Fruit fly (Drosophila melanogaster) whole organism, wandering third instar larva: Measurements from ENCODE around the gene CG7326.

Experiments used
- Abd-B ChIP-seq: fragments of >200 bp; optimal IDR thresholded peaks from 2 replicates; lab custom pipeline; 2017; ENCODE audit warnings: missing biosample characterization, missing genetic modification characterization
- CG32264 ChIP-seq: fragments of 200-800 bp; sonication (Bioruptor generic); optimal IDR thresholded peaks from 2 replicates; lab custom pipeline; 2016; ENCODE audit warnings: missing biosample characterization, missing genetic modification characterization
- CG9705 ChIP-seq: fragments of 200-800 bp; sonication (Bioruptor generic); optimal IDR thresholded peaks from 2 replicates; lab custom pipeline; 2018; ENCODE audit warnings: missing biosample characterization, mild to moderate bottlenecking, missing genetic modification characterization
- CrebA ChIP-seq: fragments of 200-800 bp; sonication (Bioruptor generic); optimal IDR thresholded peaks from 2 replicates; lab custom pipeline; 2016; ENCODE audit warnings: missing biosample characterization, mild to moderate bottlenecking, missing genetic modification characterization, borderline replicate concordance
- Dfd ChIP-seq: fragments of >200 bp; optimal IDR thresholded peaks from 2 replicates; lab custom pipeline; 2017; ENCODE audit warnings: missing biosample characterization, missing genetic modification characterization
- Dif ChIP-seq: fragments of 200-275, 200-300 bp; sonication (Bioruptor generic); optimal IDR thresholded peaks from 2 replicates; lab custom pipeline; 2018; ENCODE audit warnings: missing biosample characterization, missing genetic modification characterization; ENCODE audit not compliant: partially characterized antibody
- GATAd ChIP-seq: sonication (Bioruptor generic); optimal IDR thresholded peaks from 2 replicates; lab custom pipeline; 2016; ENCODE audit warnings: missing biosample characterization, missing genetic modification characterization
- HLH106 ChIP-seq: fragments of 200-800 bp; optimal IDR thresholded peaks from 3 replicates; lab custom pipeline; 2019; ENCODE audit warnings: missing biosample characterization, mild to moderate bottlenecking, missing genetic modification characterization, moderate library complexity
- Hnf4 ChIP-seq: fragments of 200-800 bp; sonication (Bioruptor generic); optimal IDR thresholded peaks from 2 replicates; lab custom pipeline; 2016; ENCODE audit warnings: missing biosample characterization, mild to moderate bottlenecking, missing genetic modification characterization
- Hr78 ChIP-seq: fragments of >200 bp; optimal IDR thresholded peaks from 2 replicates; lab custom pipeline; 2017; ENCODE audit warnings: missing biosample characterization, missing genetic modification characterization
- Hr83 ChIP-seq: fragments of 200-300 bp; sonication (Bioruptor generic); optimal IDR thresholded peaks from 2 replicates; lab custom pipeline; 2016; ENCODE audit warnings: missing biosample characterization, mild to moderate bottlenecking, missing genetic modification characterization, moderate library complexity; ENCODE audit not compliant: poor library complexity, severe bottlenecking
- Jra ChIP-seq: sonication (Bioruptor generic); optimal IDR thresholded peaks from 2 replicates; lab custom pipeline; 2016; ENCODE audit warnings: missing biosample characterization, missing genetic modification characterization
- Mio ChIP-seq: sonication (Bioruptor generic); optimal IDR thresholded peaks from 2 replicates; lab custom pipeline; 2016; ENCODE audit warnings: missing biosample characterization, missing genetic modification characterization
- Myc ChIP-seq: fragments of >200 bp; optimal IDR thresholded peaks from 2 replicates; lab custom pipeline; 2017
- N ChIP-seq: fragments of >200 bp; optimal IDR thresholded peaks from 2 replicates; lab custom pipeline; 2018; ENCODE audit warnings: missing biosample characterization, missing external identifiers, missing genetic modification characterization
- OdsH ChIP-seq: fragments of 200-800 bp; sonication (Bioruptor generic); optimal IDR thresholded peaks from 2 replicates; lab custom pipeline; 2016; ENCODE audit warnings: missing biosample characterization, mild to moderate bottlenecking, missing genetic modification characterization
- Rel ChIP-seq, 2 experiments: fragments of 200-800 bp; sonication (Bioruptor generic) in 1 of 2; optimal IDR thresholded peaks; 2 replicates in 1 of 2; 3 replicates in 1 of 2; lab custom pipeline; 2016 to 2019; ENCODE audit warnings: mild to moderate bottlenecking in 2 of 2, missing biosample characterization in 2 of 2, missing genetic modification characterization in 2 of 2, moderate library complexity in 1 of 2
- Sp1 ChIP-seq: fragments of 200-800 bp; sonication (Bioruptor generic); optimal IDR thresholded peaks from 3 replicates; lab custom pipeline; 2019; ENCODE audit warnings: missing biosample characterization, mild to moderate bottlenecking, missing genetic modification characterization, moderate library complexity
- Vsx2 ChIP-seq: fragments of 200-300, 225-300 bp; sonication (Bioruptor generic); optimal IDR thresholded peaks from 2 replicates; lab custom pipeline; 2018; ENCODE audit warnings: missing biosample characterization, missing genetic modification characterization; ENCODE audit not compliant: partially characterized antibody
- br ChIP-seq: fragments of 200-800 bp; sonication (Bioruptor generic); optimal IDR thresholded peaks from 2 replicates; lab custom pipeline; 2016; ENCODE audit warnings: missing biosample characterization, missing genetic modification characterization
- brk ChIP-seq: fragments of 200-800 bp; sonication (Bioruptor generic); optimal IDR thresholded peaks from 2 replicates; lab custom pipeline; 2016; ENCODE audit warnings: missing biosample characterization, mild to moderate bottlenecking, missing genetic modification characterization
- dl ChIP-seq, 2 experiments: fragments of 175-275, 200-275 bp in 1 of 2; fragments of 200-275 bp in 1 of 2; sonication (Bioruptor generic); optimal IDR thresholded peaks; lab custom pipeline; 2018; ENCODE audit warnings: mild to moderate bottlenecking in 2 of 2, missing biosample characterization in 2 of 2, missing genetic modification characterization in 2 of 2, moderate library complexity in 2 of 2; ENCODE audit not compliant: partially characterized antibody in 2 of 2, insufficient read depth in 1 of 2
- dmrt93B ChIP-seq: fragments of 200-800 bp; sonication (Bioruptor generic); optimal IDR thresholded peaks from 2 replicates; lab custom pipeline; 2018; ENCODE audit warnings: missing biosample characterization, mild to moderate bottlenecking, missing genetic modification characterization
- dsf ChIP-seq: sonication (Bioruptor generic); optimal IDR thresholded peaks from 2 replicates; lab custom pipeline; 2016; ENCODE audit warnings: missing biosample characterization, missing genetic modification characterization, borderline replicate concordance
- ey ChIP-seq: fragments of 200-800 bp; sonication (Bioruptor generic); optimal IDR thresholded peaks from 2 replicates; lab custom pipeline; 2016; ENCODE audit warnings: missing biosample characterization, missing genetic modification characterization
- foxo ChIP-seq, 2 experiments: fragments of 200-800 bp; sonication (Bioruptor generic); optimal IDR thresholded peaks; 2 replicates in 1 of 2; 3 replicates in 1 of 2; lab custom pipeline; 2016 to 2017; ENCODE audit warnings: missing biosample characterization in 2 of 2, missing genetic modification characterization in 2 of 2
- fru ChIP-seq: fragments of 200-800 bp; sonication (Bioruptor generic); optimal IDR thresholded peaks from 3 replicates; lab custom pipeline; 2016; ENCODE audit warnings: missing biosample characterization, mild to moderate bottlenecking, missing genetic modification characterization
- h ChIP-seq: fragments of 200-800 bp; sonication (Bioruptor generic); optimal IDR thresholded peaks from 3 replicates; lab custom pipeline; 2016; ENCODE audit warnings: missing biosample characterization, mild to moderate bottlenecking, missing genetic modification characterization
- jim ChIP-seq: fragments of 175-275, 200-325 bp; sonication (Bioruptor generic); optimal IDR thresholded peaks from 2 replicates; lab custom pipeline; 2016; ENCODE audit warnings: missing biosample characterization, mild to moderate bottlenecking, missing genetic modification characterization
- lola ChIP-seq: fragments of >200 bp; optimal IDR thresholded peaks from 2 replicates; lab custom pipeline; 2017; ENCODE audit warnings: missing biosample characterization, missing genetic modification characterization
- pan ChIP-seq: fragments of >200 bp; optimal IDR thresholded peaks from 2 replicates; lab custom pipeline; 2017
- psq ChIP-seq: fragments of 200-800 bp; sonication (Bioruptor generic); optimal IDR thresholded peaks from 3 replicates; lab custom pipeline; 2017; ENCODE audit warnings: missing biosample characterization, mild to moderate bottlenecking, missing genetic modification characterization, moderate library complexity
- rgr ChIP-seq: fragments of 200-800 bp; sonication (Bioruptor generic); optimal IDR thresholded peaks from 3 replicates; lab custom pipeline; 2016; ENCODE audit warnings: missing biosample characterization, mild to moderate bottlenecking, missing genetic modification characterization
- sage ChIP-seq: fragments of 200-800 bp; sonication (Bioruptor generic); optimal IDR thresholded peaks from 2 replicates; lab custom pipeline; 2016; ENCODE audit warnings: missing biosample characterization, mild to moderate bottlenecking, missing genetic modification characterization
- sv ChIP-seq: fragments of 200-800 bp; sonication (Bioruptor generic); optimal IDR thresholded peaks from 3 replicates; lab custom pipeline; 2016; ENCODE audit warnings: missing biosample characterization, missing genetic modification characterization
- tai ChIP-seq: sonication (Bioruptor generic); optimal IDR thresholded peaks from 2 replicates; lab custom pipeline; 2016; ENCODE audit warnings: missing biosample characterization, missing genetic modification characterization
- usp ChIP-seq: fragments of >200 bp; optimal IDR thresholded peaks from 2 replicates; lab custom pipeline; 2017; ENCODE audit warnings: missing biosample characterization, missing genetic modification characterization
- woc ChIP-seq: sonication (Bioruptor generic); optimal IDR thresholded peaks from 2 replicates; lab custom pipeline; 2016; ENCODE audit warnings: missing biosample characterization, mild to moderate bottlenecking, missing genetic modification characterization

CG7326 gene

DNA sequence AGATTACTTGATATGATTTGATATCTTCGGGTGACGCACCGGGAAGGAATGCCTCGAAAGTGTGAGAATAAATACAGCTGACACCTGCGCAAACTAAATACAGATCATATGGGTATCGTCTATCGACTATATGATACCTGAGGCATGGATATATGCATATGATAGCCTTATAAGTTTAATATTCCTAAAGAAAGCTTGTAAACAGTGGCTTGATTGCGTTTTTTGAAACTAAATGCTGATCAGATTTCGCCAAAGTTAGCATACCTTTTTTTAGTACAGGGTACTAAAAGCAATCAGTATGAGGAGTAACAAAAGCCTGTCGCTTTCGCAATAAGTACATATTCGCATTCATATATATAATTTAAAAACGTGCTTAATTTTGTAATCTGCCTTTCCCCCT is 29.2 kb downstream of the CG7326 start (continued):
- TF ChIP-seq Vsx2 (GFP tag; lab: Kevin White, UChicago) (no peak), rgr (GFP tag; lab: Kevin White, UChicago) (peak; percentile 28), jim (no peak), Abd-B (GFP tag; lab: Kevin White, UChicago) (no peak), Sp1 (GFP tag; lab: Kevin White, UChicago) (no peak), woc (GFP tag; lab: Kevin White, UChicago) (peak; percentile 57)
- TF ChIP-seq, all 38 proteins: peak for 14

dm6 chrX:18832371-18832852 is 31.2 kb downstream of the CG7326 start, which contains the start of gene Pvf1:
Gene Pvf1, plus strand, starts transcription at chrX:18832682.
- TF ChIP-seq Jra (GFP tag; lab: Kevin White, UChicago) (no peak), tai (GFP tag; lab: Kevin White, UChicago) (no peak), jim (no peak), Hr83 (GFP tag; lab: Kevin White, UChicago) (peak; percentile 0), HLH106 (tag; lab: Kevin White, UChicago) (no peak), GATAd (GFP tag; lab: Kevin White, UChicago) (no peak), fru (peak; percentile 96), CG9705 (no peak), rgr (GFP tag; lab: Kevin White, UChicago) (no peak), Abd-B (GFP tag; lab: Kevin White, UChicago) (no peak), Sp1 (GFP tag; lab: Kevin White, UChicago) (no peak), CrebA (GFP tag; lab: Kevin White, UChicago) (peak; percentile 13), Hnf4 (GFP tag; lab: Kevin White, UChicago) (no peak), dl (GFP tag; optimal IDR thresholded peaks at IDR 0.05; lab: Kevin White, UChicago; ENCODE audit: insufficient read depth in 1 of 2, partially characterized antibody in 2 of 2) (peak; percentile 76 to 93), woc (GFP tag; lab: Kevin White, UChicago) (peak; percentile 59), Vsx2 (GFP tag; lab: Kevin White, UChicago) (peak; percentile 73), h (peak; percentile 48), N (GFP tag; lab: Kevin White, UChicago) (no peak), Hr78 (GFP tag; lab: Kevin White, UChicago) (no peak), br (GFP tag; lab: Kevin White, UChicago) (peak; percentile 1), usp (GFP tag; lab: Kevin White, UChicago) (no peak), dsf (GFP tag; lab: Kevin White, UChicago) (no peak), ey (no peak), pan (lab: Kevin White, UChicago) (no peak), OdsH (GFP tag; lab: Kevin White, UChicago) (no peak), sage (GFP tag; lab: Kevin White, UChicago) (no peak), lola (GFP tag; lab: Kevin White, UChicago) (no peak), Dif (GFP tag; lab: Kevin White, UChicago) (peak; percentile 95), foxo (GFP tag; optimal IDR thresholded peaks at IDR 0.05; lab: Kevin White, UChicago) (peak in 1 of 2 experiments; percentile 14), Dfd (GFP tag; lab: Kevin White, UChicago) (no peak), Mio (GFP tag; lab: Kevin White, UChicago) (no peak), psq (GFP tag; lab: Kevin White, UChicago) (no peak), Rel (GFP tag; optimal IDR thresholded peaks at IDR 0.05; lab: Kevin White, UChicago) (no peak), Rel (tag; optimal IDR thresholded peaks at IDR 0.05; lab: Kevin White, UChicago) (peak; percentile 68), sv (GFP tag; lab: Kevin White, UChicago) (no peak), CG32264 (GFP tag; lab: Kevin White, UChicago) (no peak), dmrt93B (no peak), brk (GFP tag; lab: Kevin White, UChicago) (no peak), Myc (lab: Kevin White, UChicago) (no peak)
